Worm (Caenorhabditis elegans): Measurements from ENCODE around the gene F17C11.6.

- TF ChIP-seq lin-39 (tag; optimal IDR thresholded peaks at IDR 0.05), result no peak
- no peak for TF ChIP-seq nhr-11 (tag; optimal IDR thresholded peaks at IDR 0.05)
- no peak for TF ChIP-seq unc-62 (GFP tag; optimal IDR thresholded peaks at IDR 0.05)
- TF ChIP-seq zag-1 (tag; optimal IDR thresholded peaks at IDR 0.05), result no peak
- TF ChIP-seq skn-1 (tag; optimal IDR thresholded peaks at IDR 0.05), result no peak
- no peak for TF ChIP-seq fkh-10 (GFP tag; optimal IDR thresholded peaks at IDR 0.05)
- TF ChIP-seq unc-39 (tag; optimal IDR thresholded peaks at IDR 0.05), result no peak
- no peak for TF ChIP-seq ama-1 (optimal IDR thresholded peaks at IDR 0.05)
- no peak for TF ChIP-seq pha-4 (tag; optimal IDR thresholded peaks at IDR 0.05)
- TF ChIP-seq elt-1 (tag; optimal IDR thresholded peaks at IDR 0.05), result no peak
Observed at ce11 chrV:10970930-10971329, 16.0 kb downstream of the F17C11.6 start.
